Fruit fly (Drosophila melanogaster): Measurements from ENCODE around the gene ND-42.

The ND-42 gene

DNA sequence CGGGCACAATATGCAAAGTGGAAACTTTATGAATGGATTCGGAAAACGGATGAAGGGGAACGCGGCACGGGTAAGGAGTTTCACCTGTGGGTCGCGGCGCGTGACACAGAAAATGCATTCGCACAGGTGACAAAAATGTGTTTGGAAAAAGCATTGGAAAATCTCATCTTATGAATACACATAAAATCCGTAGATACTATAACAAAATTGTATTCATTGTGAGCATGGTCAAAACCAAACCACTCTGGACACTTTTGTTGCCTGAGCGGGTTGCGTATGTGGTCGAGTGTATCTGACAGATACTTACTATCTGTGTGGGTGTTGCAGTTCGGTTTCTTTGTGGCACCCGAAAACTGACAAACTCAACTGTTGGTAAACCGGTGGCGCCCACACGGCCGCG is 12.0 kb downstream of the ND-42 start (continued):
- TF ChIP-seq Fer1 (GFP tag; optimal IDR thresholded peaks at IDR 0.05) (peak; percentile 6), gcm2 (GFP tag; optimal IDR thresholded peaks at IDR 0.05) (no peak), CG33557 (GFP tag; optimal IDR thresholded peaks at IDR 0.05) (no peak), luna (GFP tag; optimal IDR thresholded peaks at IDR 0.05) (no peak), Bdp1 (GFP tag; optimal IDR thresholded peaks at IDR 0.05) (peak; percentile 13), Hr39 (optimal IDR thresholded peaks at IDR 0.05) (no peak), peb (GFP tag; IDR thresholded peaks at IDR 0.05) (0 out of 2 replicates have a peak, but pooled peaks have one; percentile 27), unc-4 (GFP tag; IDR thresholded peaks at IDR 0.05; ENCODE audit: partially characterized antibody) (no peak), Ets97D (GFP tag; optimal IDR thresholded peaks at IDR 0.05) (no peak), Atf-2 (GFP tag; optimal IDR thresholded peaks at IDR 0.05) (no peak), seq (GFP tag; IDR thresholded peaks at IDR 0.05) (peak; percentile 35; the same call in 1 of the 2 replicates), CG8765 (GFP tag; IDR thresholded peaks at IDR 0.05) (peak; percentile 33; the same call in 1 of the 2 replicates), al (GFP tag; IDR thresholded peaks at IDR 0.05) (no peak), twi (tag; optimal IDR thresholded peaks at IDR 0.05) (no peak), CG1529 (GFP tag; optimal IDR thresholded peaks at IDR 0.05) (peak; percentile 43), odd (GFP tag; optimal IDR thresholded peaks at IDR 0.05) (no peak), BtbVII (GFP tag; optimal IDR thresholded peaks at IDR 0.05) (no peak), HLH3B (GFP tag; IDR thresholded peaks at IDR 0.05) (peak; percentile 82), CG7556 (GFP tag; optimal IDR thresholded peaks at IDR 0.05) (peak; percentile 45), CG12236 (GFP tag; optimal IDR thresholded peaks at IDR 0.05) (no peak), cato (GFP tag; optimal IDR thresholded peaks at IDR 0.05; ENCODE audit: borderline replicate concordance) (no peak), Lpt (GFP tag; optimal IDR thresholded peaks at IDR 0.05) (no peak), CG17361 (GFP tag; IDR thresholded peaks at IDR 0.05) (0 out of 3 replicates have a peak, but pooled peaks have one; percentile 42), Hey (tag; optimal IDR thresholded peaks at IDR 0.05) (no peak), Ravus (GFP tag; IDR thresholded peaks at IDR 0.05) (no peak; the same call in 1 of the 2 replicates), CG6813 (GFP tag; optimal IDR thresholded peaks at IDR 0.05) (no peak), CG6765 (GFP tag; optimal IDR thresholded peaks at IDR 0.05) (no peak), prd (optimal IDR thresholded peaks at IDR 0.05) (no peak), prd (GFP tag; IDR thresholded peaks at IDR 0.05) (peak; percentile 80), CG32532 (GFP tag; IDR thresholded peaks at IDR 0.05) (peak; percentile 27; the same call in 1 of the 2 replicates), chm (GFP tag; IDR thresholded peaks at IDR 0.05) (peak; percentile 66), crp (GFP tag; optimal IDR thresholded peaks at IDR 0.05) (peak in 1 of 2 experiments; percentile 10), CG12219 (GFP tag; optimal IDR thresholded peaks at IDR 0.05) (peak; percentile 30), HLH54F (GFP tag; optimal IDR thresholded peaks at IDR 0.05) (no peak), CG17612 (GFP tag; IDR thresholded peaks at IDR 0.05) (no peak), caup (GFP tag; optimal IDR thresholded peaks at IDR 0.05; ENCODE audit: severe bottlenecking) (no peak), corto (GFP tag; optimal IDR thresholded peaks at IDR 0.05) (no peak), Dll (GFP tag; IDR thresholded peaks at IDR 0.05; ENCODE audit: partially characterized antibody) (no peak), CG8388 (GFP tag; optimal IDR thresholded peaks at IDR 0.05) (peak; percentile 24), gsb-n (tag; optimal IDR thresholded peaks at IDR 0.05) (no peak), CG14667 (GFP tag; IDR thresholded peaks at IDR 0.05) (peak; percentile 36; the same call in 1 of the 2 replicates), CG17328 (GFP tag; IDR thresholded peaks at IDR 0.05) (peak; percentile 78), CG9727 (GFP tag; optimal IDR thresholded peaks at IDR 0.05) (peak; percentile 26), her (GFP tag; optimal IDR thresholded peaks at IDR 0.05) (no peak), knrl (GFP tag; IDR thresholded peaks at IDR 0.05; ENCODE audit: partially characterized antibody) (no peak), run (tag; optimal IDR thresholded peaks at IDR 0.05) (no peak), CG3281 (GFP tag; optimal IDR thresholded peaks at IDR 0.05) (no peak), Max (GFP tag; optimal IDR thresholded peaks at IDR 0.05) (peak; percentile 15), Drgx (GFP tag; IDR thresholded peaks at IDR 0.05) (peak; percentile 93), ci (GFP tag; IDR thresholded peaks at IDR 0.05) (peak; percentile 89), fd96Cb (tag; optimal IDR thresholded peaks at IDR 0.05) (peak; percentile 35), Ssrp (tag; optimal IDR thresholded peaks at IDR 0.05) (peak; percentile 45)

Data from whole organism, embryonic.